Worm (Caenorhabditis elegans) whole organism, L4/young adult: Measurements from ENCODE around the gene C25E10.17.

ENCODE experiments used
- W03F9.2 ChIP-seq: fragments of 150-350 bp; optimal IDR thresholded peaks from 2 replicates; lab custom pipeline; 2014; ENCODE audit warnings: missing biosample characterization, missing genetic modification characterization
- dao-5 ChIP-seq: sonication (generic microtip); optimal IDR thresholded peaks from 2 replicates; lab custom pipeline; 2016; ENCODE audit warnings: missing genotype, missing genetic modification characterization, moderate library complexity, missing compliant biosample characterization

DNA sequence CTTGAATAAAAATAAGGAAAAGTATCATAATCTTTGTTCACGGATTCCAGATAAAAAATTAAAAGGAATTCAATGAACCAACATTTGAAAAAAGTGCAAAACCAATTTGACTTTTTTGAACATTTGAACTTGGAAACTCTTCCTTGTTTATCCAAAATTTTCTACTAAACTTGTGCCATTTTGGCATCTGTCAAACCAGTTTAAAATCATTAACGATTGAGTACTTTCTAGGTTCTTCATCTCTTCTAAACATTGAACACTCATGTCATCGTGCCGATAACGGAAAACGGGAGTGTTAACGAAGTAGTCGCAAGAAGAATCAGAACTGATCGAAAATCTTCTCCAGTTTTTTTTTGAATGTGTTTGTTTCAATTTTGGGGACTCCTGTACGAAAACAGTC is 36.8 kb upstream of the C25E10.17 start:
- TF ChIP-seq W03F9.2: no peak
- no peak for TF ChIP-seq dao-5 (tag; lab: Kevin White, UChicago)
